Fruit fly (Drosophila melanogaster) whole organism, embryonic: Measurements from ENCODE around the gene Atat.

Experiments
- Bdp1 ChIP-seq: fragments of 200-800 bp; sonication (Bioruptor generic); optimal IDR thresholded peaks from 3 replicates; lab custom pipeline; 2016; ENCODE audit warnings: missing biosample characterization, missing genetic modification characterization
- BtbVII ChIP-seq: fragments of 200-800 bp; sonication (Bioruptor generic); optimal IDR thresholded peaks from 3 replicates; lab custom pipeline; 2017; ENCODE audit warnings: missing biosample characterization, mild to moderate bottlenecking, missing genetic modification characterization
- CG10147 ChIP-seq: fragments of 200-800 bp; sonication (Bioruptor generic); optimal IDR thresholded peaks from 2 replicates; lab custom pipeline; 2019; ENCODE audit warnings: missing biosample characterization, mild to moderate bottlenecking, missing genetic modification characterization, moderate library complexity
- CG10431 ChIP-seq: fragments of 200-800 bp; sonication (Bioruptor generic); optimal IDR thresholded peaks from 3 replicates; lab custom pipeline; 2018; ENCODE audit warnings: missing biosample characterization, mild to moderate bottlenecking, missing genetic modification characterization
- CG10565 ChIP-seq: fragments of 200-800 bp; sonication (Bioruptor generic); optimal IDR thresholded peaks from 3 replicates; lab custom pipeline; 2016; ENCODE audit warnings: missing biosample characterization, mild to moderate bottlenecking, missing genetic modification characterization
- CG10979 ChIP-seq: fragments of 200-800 bp; sonication (Bioruptor generic); optimal IDR thresholded peaks from 2 replicates; lab custom pipeline; 2018; ENCODE audit warnings: missing biosample characterization, mild to moderate bottlenecking, missing genetic modification characterization, moderate library complexity
- CG11085 ChIP-seq: fragments of 200-800 bp; sonication (Bioruptor generic); IDR thresholded peaks from 2 replicates; pipeline ENCODE4 v1.3.6; 2022; ENCODE audit warnings: missing biosample characterization, missing genetic modification characterization
- CG11093 ChIP-seq: fragments of 200-800 bp; sonication (Bioruptor generic); IDR thresholded peaks from 3 replicates; pipeline ENCODE4 v1.3.6; 2022; ENCODE audit warnings: missing biosample characterization, missing genetic modification characterization
- CG13624 ChIP-seq: fragments of 200-800 bp; sonication (Bioruptor generic); optimal IDR thresholded peaks from 2 replicates; lab custom pipeline; 2016; ENCODE audit warnings: missing biosample characterization, missing genetic modification characterization
- CG13775 ChIP-seq: fragments of 200-800 bp; sonication (Bioruptor generic); optimal IDR thresholded peaks from 3 replicates; lab custom pipeline; 2017; ENCODE audit warnings: missing biosample characterization, mild to moderate bottlenecking, missing genetic modification characterization
- CG15514 ChIP-seq: fragments of 200-800 bp; sonication (Bioruptor generic); optimal IDR thresholded peaks from 3 replicates; lab custom pipeline; 2017; ENCODE audit warnings: missing biosample characterization, missing genetic modification characterization, mild to moderate bottlenecking, moderate library complexity, missing genetic modification reagents
- CG17829 ChIP-seq: fragments of 200-800 bp; optimal IDR thresholded peaks from 2 replicates; lab custom pipeline; 2019; ENCODE audit warnings: missing biosample characterization, mild to moderate bottlenecking, missing genetic modification characterization, moderate library complexity
- CG2129 ChIP-seq: fragments of 200-800 bp; sonication (Bioruptor generic); IDR thresholded peaks from 2 replicates; pipeline ENCODE4 v1.3.6; 2022; ENCODE audit warnings: missing biosample characterization, missing genetic modification characterization; ENCODE audit not compliant: partially characterized antibody
- CG31224 ChIP-seq: fragments of 200-800 bp; sonication (Bioruptor generic); IDR thresholded peaks from 2 replicates; pipeline ENCODE4 v1.3.6; 2022; ENCODE audit warnings: missing biosample characterization, missing genetic modification characterization
- CG34224 ChIP-seq: fragments of 200-800 bp; sonication (Bioruptor generic); IDR thresholded peaks from 3 replicates; pipeline ENCODE4 v1.3.6; 2022; ENCODE audit warnings: missing biosample characterization, missing genetic modification characterization; ENCODE audit not compliant: partially characterized antibody
- CG4328 ChIP-seq: fragments of 200-800 bp; sonication (Bioruptor generic); optimal IDR thresholded peaks from 3 replicates; lab custom pipeline; 2017; ENCODE audit warnings: missing biosample characterization, missing genetic modification reagents, missing genetic modification characterization
- CG43689 ChIP-seq: fragments of 200-800 bp; sonication (Bioruptor generic); IDR thresholded peaks from 2 replicates; pipeline ENCODE4 v1.3.6; 2022; ENCODE audit warnings: missing biosample characterization, missing genetic modification characterization
- CG7271 ChIP-seq: fragments of 200-800 bp; sonication (Bioruptor generic); optimal IDR thresholded peaks from 2 replicates; lab custom pipeline; 2018; ENCODE audit warnings: missing biosample characterization, mild to moderate bottlenecking, missing genetic modification characterization, moderate library complexity
- CG8089 ChIP-seq: fragments of 200-800 bp; sonication (Bioruptor generic); optimal IDR thresholded peaks from 3 replicates; lab custom pipeline; 2016; ENCODE audit warnings: missing biosample characterization, missing genetic modification characterization
- Dip3 ChIP-seq: fragments of 200-800 bp; sonication (Bioruptor generic); optimal IDR thresholded peaks from 3 replicates; lab custom pipeline; 2016; ENCODE audit warnings: missing biosample characterization, missing genetic modification characterization
- Trl ChIP-seq, 3 experiments: fragments of >200 bp in 2 of 3; fragments of 200-800 bp in 1 of 3; sonication (Bioruptor generic) in 1 of 3; optimal IDR thresholded peaks; 2 replicates in 1 of 3; 3 replicates in 2 of 3; lab custom pipeline; 2016 to 2017; ENCODE audit warnings: missing biosample characterization in 1 of 3, missing genetic modification characterization in 1 of 3
- ara ChIP-seq: fragments of 200-800 bp; sonication (Bioruptor generic); IDR thresholded peaks from 2 replicates; pipeline ENCODE4 v1.3.6; 2022; ENCODE audit warnings: missing biosample characterization, missing genetic modification characterization
- bbx ChIP-seq: fragments of 200-800 bp; sonication (Bioruptor generic); IDR thresholded peaks from 2 replicates; pipeline ENCODE4 v1.3.6; 2022; ENCODE audit warnings: missing biosample characterization, missing genetic modification characterization; ENCODE audit not compliant: partially characterized antibody
- bsh ChIP-seq, 2 experiments: fragments of 200-800 bp; sonication (Bioruptor generic); optimal IDR thresholded peaks; 2 replicates each; lab custom pipeline; 2017 to 2018; ENCODE audit warnings: mild to moderate bottlenecking in 2 of 2, missing biosample characterization in 2 of 2, missing genetic modification characterization in 2 of 2, moderate library complexity in 1 of 2
- corto ChIP-seq: fragments of 200-800 bp; sonication (Bioruptor generic); optimal IDR thresholded peaks from 2 replicates; lab custom pipeline; 2016; ENCODE audit warnings: missing biosample characterization, mild to moderate bottlenecking, missing genetic modification characterization, moderate library complexity
- crc ChIP-seq: fragments of 200-800 bp; sonication (Bioruptor generic); optimal IDR thresholded peaks from 2 replicates; lab custom pipeline; 2016; ENCODE audit warnings: missing biosample characterization, missing genetic modification characterization
- dmrt11E ChIP-seq: fragments of 200-800 bp; sonication (Bioruptor generic); optimal IDR thresholded peaks from 3 replicates; lab custom pipeline; 2018; ENCODE audit warnings: missing biosample characterization, mild to moderate bottlenecking, missing genetic modification characterization, moderate library complexity
- dmrt99B ChIP-seq: fragments of 200-800 bp; sonication (Bioruptor generic); optimal IDR thresholded peaks from 2 replicates; lab custom pipeline; 2018; ENCODE audit warnings: missing biosample characterization, mild to moderate bottlenecking, missing genetic modification characterization, moderate library complexity
- ewg ChIP-seq: fragments of 200-800 bp; sonication (Bioruptor generic); optimal IDR thresholded peaks from 3 replicates; lab custom pipeline; 2017; ENCODE audit warnings: mild to moderate bottlenecking, missing biosample characterization, missing genetic modification reagents, missing genetic modification characterization
- fd3F ChIP-seq: fragments of 200-800 bp; sonication (Bioruptor generic); optimal IDR thresholded peaks from 2 replicates; lab custom pipeline; 2018; ENCODE audit warnings: missing biosample characterization, mild to moderate bottlenecking, missing genetic modification characterization, moderate library complexity
- fru ChIP-seq: fragments of >200 bp; optimal IDR thresholded peaks from 2 replicates; lab custom pipeline; 2017
- gfzf ChIP-seq: fragments of 200-800 bp; sonication (Bioruptor generic); optimal IDR thresholded peaks from 2 replicates; lab custom pipeline; 2016; ENCODE audit warnings: missing biosample characterization, mild to moderate bottlenecking, missing genetic modification characterization, moderate library complexity
- ham ChIP-seq: fragments of 200-800 bp; sonication (Bioruptor generic); IDR thresholded peaks from 2 replicates; pipeline ENCODE4 v1.3.6; 2022; ENCODE audit warnings: missing biosample characterization, missing genetic modification characterization
- hb ChIP-seq: fragments of 200-800 bp; sonication (Bioruptor generic); IDR thresholded peaks from 3 replicates; pipeline ENCODE4 v1.3.6; 2022; ENCODE audit warnings: missing biosample characterization, missing genetic modification characterization; ENCODE audit not compliant: partially characterized antibody
- ind ChIP-seq: fragments of 200-800 bp; sonication (Bioruptor generic); optimal IDR thresholded peaks from 3 replicates; lab custom pipeline; 2016; ENCODE audit warnings: missing biosample characterization, missing genetic modification characterization
- insv ChIP-seq, 2 experiments: fragments of 200-800 bp; sonication (Bioruptor generic); optimal IDR thresholded peaks; 3 replicates each; lab custom pipeline; 2016 to 2018; ENCODE audit warnings: missing biosample characterization in 2 of 2, missing genetic modification characterization in 2 of 2
- inv ChIP-seq: fragments of 200-800 bp; sonication (Bioruptor generic); IDR thresholded peaks from 2 replicates; pipeline ENCODE4 v1.3.6; 2022; ENCODE audit warnings: missing biosample characterization, missing genetic modification characterization; ENCODE audit not compliant: partially characterized antibody
- jigr1 ChIP-seq: fragments of 200-800 bp; sonication (Bioruptor generic); IDR thresholded peaks from 3 replicates; pipeline ENCODE4 v1.3.6; 2022; ENCODE audit warnings: missing biosample characterization, missing genetic modification characterization
- lbe ChIP-seq: fragments of 200-800 bp; sonication (Bioruptor generic); optimal IDR thresholded peaks from 2 replicates; lab custom pipeline; 2016; ENCODE audit warnings: missing biosample characterization, mild to moderate bottlenecking, missing genetic modification characterization
- lilli ChIP-seq: fragments of 200-800 bp; sonication (Bioruptor generic); optimal IDR thresholded peaks from 3 replicates; lab custom pipeline; 2016; ENCODE audit warnings: missing biosample characterization, missing genetic modification characterization
- nom ChIP-seq: fragments of 200-800 bp; sonication (Bioruptor generic); optimal IDR thresholded peaks from 2 replicates; lab custom pipeline; 2017; ENCODE audit warnings: missing biosample characterization, missing genetic modification characterization, mild to moderate bottlenecking, moderate library complexity, missing genetic modification reagents
- odd ChIP-seq: fragments of 200-800 bp; sonication (Bioruptor generic); optimal IDR thresholded peaks from 2 replicates; lab custom pipeline; 2017; ENCODE audit warnings: missing biosample characterization, mild to moderate bottlenecking, missing genetic modification characterization
- pros ChIP-seq: fragments of 200-800 bp; sonication (Bioruptor generic); optimal IDR thresholded peaks from 3 replicates; lab custom pipeline; 2019; ENCODE audit warnings: missing biosample characterization, mild to moderate bottlenecking, missing genetic modification characterization, moderate library complexity
- sisA ChIP-seq: fragments of 200-800 bp; sonication (Bioruptor generic); IDR thresholded peaks from 2 replicates; pipeline ENCODE4 v1.3.6; 2022; ENCODE audit warnings: missing biosample characterization, missing genetic modification characterization
- sob ChIP-seq: fragments of 200-800 bp; sonication (Bioruptor generic); IDR thresholded peaks from 2 replicates; pipeline ENCODE4 v1.3.6; 2022; ENCODE audit warnings: missing biosample characterization, missing genetic modification characterization
- stc ChIP-seq: fragments of 200-800 bp; sonication (Bioruptor generic); IDR thresholded peaks from 2 replicates; pipeline ENCODE4 v1.3.6; 2022; ENCODE audit warnings: missing biosample characterization, missing genetic modification characterization
- twi ChIP-seq: fragments of 200-800 bp; optimal IDR thresholded peaks from 2 replicates; lab custom pipeline; 2019; ENCODE audit warnings: missing biosample characterization, mild to moderate bottlenecking, missing genetic modification characterization, moderate library complexity
- vnd ChIP-seq: fragments of 200-800 bp; sonication (Bioruptor generic); IDR thresholded peaks from 3 replicates; pipeline ENCODE4 v1.3.6; 2022; ENCODE audit warnings: missing biosample characterization, missing genetic modification characterization; ENCODE audit not compliant: partially characterized antibody

The Atat gene

dm6 chr3L:9451522-9452118, 25.1 kb upstream of the Atat start, which contains the start of the genes CG3448 and ghi (continued):
- TF ChIP-seq bbx (GFP tag; lab: Robert Waterston, UW), result peak; percentile 80
- no peak for TF ChIP-seq crc (GFP tag; lab: Kevin White, UChicago)
- TF ChIP-seq lbe (GFP tag; lab: Kevin White, UChicago), result peak; percentile 79
- TF ChIP-seq pros, result no peak
- TF ChIP-seq CG8089, result no peak
- peak in 1 of 2 experiments; percentile 40 for TF ChIP-seq bsh (GFP tag; optimal IDR thresholded peaks at IDR 0.05; lab: Kevin White, UChicago)
- TF ChIP-seq insv (GFP tag; optimal IDR thresholded peaks at IDR 0.05; lab: Kevin White, UChicago), result peak in 1 of 2 experiments; percentile 28
- peak; percentile 13 for TF ChIP-seq twi (tag; lab: Kevin White, UChicago)
- TF ChIP-seq odd (GFP tag; lab: Kevin White, UChicago), result no peak
- TF ChIP-seq hb (GFP tag; lab: Robert Waterston, UW), result peak; percentile 43; the same call in 1 of the 3 replicates
- peak; percentile 73 for TF ChIP-seq ind (GFP tag; lab: Kevin White, UChicago)
- TF ChIP-seq fd3F (GFP tag; lab: Kevin White, UChicago), result no peak
- TF ChIP-seq sob (GFP tag; lab: Robert Waterston, UW), result peak; percentile 83
- TF ChIP-seq dmrt99B, result peak; percentile 69
- peak; percentile 46 for TF ChIP-seq nom (GFP tag; lab: Kevin White, UChicago)
- TF ChIP-seq CG13775 (GFP tag; lab: Kevin White, UChicago), result peak; percentile 18
- TF ChIP-seq CG10979 (tag; lab: Kevin White, UChicago), result peak; percentile 39
- TF ChIP-seq Dip3 (GFP tag; lab: Kevin White, UChicago), result peak; percentile 28
- peak; percentile 54 for TF ChIP-seq vnd
- TF ChIP-seq CG34224, result peak; percentile 74
- peak; percentile 37 for TF ChIP-seq CG13624 (GFP tag; lab: Kevin White, UChicago)
- no peak for TF ChIP-seq CG10431 (GFP tag; lab: Kevin White, UChicago)
- peak; percentile 19; the same call in 1 of the 2 replicates for TF ChIP-seq CG11085 (GFP tag; lab: Robert Waterston, UW)
- peak; percentile 11 for TF ChIP-seq dmrt11E
- TF ChIP-seq lilli, result peak; percentile 59
- peak; percentile 56 for TF ChIP-seq corto (GFP tag; lab: Kevin White, UChicago)
- TF ChIP-seq CG7271 (tag; lab: Kevin White, UChicago), result peak; percentile 36
- TF ChIP-seq Trl (optimal IDR thresholded peaks at IDR 0.05; lab: Kevin White, UChicago), result no peak
- TF ChIP-seq Trl (GFP tag; optimal IDR thresholded peaks at IDR 0.05; lab: Kevin White, UChicago), result peak; percentile 69
- TF ChIP-seq CG10147 (GFP tag; lab: Kevin White, UChicago), result peak; percentile 68
- peak; percentile 24 for TF ChIP-seq BtbVII
- TF ChIP-seq gfzf (GFP tag; lab: Kevin White, UChicago), result peak; percentile 1
- TF ChIP-seq CG11093, result no peak
- peak; percentile 28 for TF ChIP-seq ewg (GFP tag; lab: Kevin White, UChicago)
- TF ChIP-seq CG2129 (GFP tag; lab: Robert Waterston, UW), result 0 out of 2 replicates have a peak, but pooled peaks have one; percentile 29
- peak; percentile 62 for TF ChIP-seq CG4328 (GFP tag; lab: Kevin White, UChicago)
- TF ChIP-seq sisA (GFP tag; lab: Robert Waterston, UW), result peak; percentile 58
- no peak for TF ChIP-seq ham (GFP tag; lab: Robert Waterston, UW)
- TF ChIP-seq Bdp1 (GFP tag; lab: Kevin White, UChicago), result no peak
- TF ChIP-seq inv (GFP tag; lab: Robert Waterston, UW), result peak; percentile 48; the same call in 1 of the 2 replicates
- no peak for TF ChIP-seq CG10565 (GFP tag; lab: Kevin White, UChicago)
- TF ChIP-seq stc (GFP tag; lab: Robert Waterston, UW), result peak; percentile 58
- TF ChIP-seq CG17829, result peak; percentile 61
- no peak for TF ChIP-seq jigr1 (GFP tag; lab: Robert Waterston, UW)
- no peak for TF ChIP-seq CG43689 (GFP tag; lab: Robert Waterston, UW)
- TF ChIP-seq CG31224 (GFP tag; lab: Robert Waterston, UW), result peak; percentile 40
- TF ChIP-seq ara, result peak; percentile 59
- peak; percentile 70 for TF ChIP-seq CG15514 (GFP tag; lab: Kevin White, UChicago)
- TF ChIP-seq fru (lab: Kevin White, UChicago), result no peak
